Worm (Caenorhabditis elegans) whole organism, early embryonic: Measurements from ENCODE around the gene cdc-25.2.

Source experiments
- aly-1 ChIP-seq: sonication (generic microtip); optimal IDR thresholded peaks from 2 replicates; lab custom pipeline; 2016; ENCODE audit warnings: missing genetic modification characterization, missing compliant biosample characterization
- ama-1 ChIP-seq: fragments of 150-350 bp; optimal IDR thresholded peaks from 2 replicates; lab custom pipeline; 2014
- hmbx-1 ChIP-seq: sonication (generic microtip); optimal IDR thresholded peaks from 2 replicates; lab custom pipeline; 2016; ENCODE audit warnings: mild to moderate bottlenecking, missing genetic modification characterization, missing compliant biosample characterization
- pes-1 ChIP-seq: fragments of 200-800 bp; sonication (Bioruptor generic); IDR thresholded peaks from 2 replicates; pipeline ENCODE4 v1.3.6; 2022; ENCODE audit warnings: missing genetic modification reagents, missing genetic modification characterization, missing compliant biosample characterization
- scrt-1 ChIP-seq: fragments of 200-800 bp; sonication (Bioruptor generic); IDR thresholded peaks from 2 replicates; pipeline ENCODE4 v1.3.6; 2022; ENCODE audit warnings: missing genetic modification characterization, missing compliant biosample characterization
- tra-4 ChIP-seq: sonication (generic microtip); optimal IDR thresholded peaks from 2 replicates; lab custom pipeline; 2017; ENCODE audit warnings: missing genetic modification characterization, missing compliant biosample characterization

DNA sequence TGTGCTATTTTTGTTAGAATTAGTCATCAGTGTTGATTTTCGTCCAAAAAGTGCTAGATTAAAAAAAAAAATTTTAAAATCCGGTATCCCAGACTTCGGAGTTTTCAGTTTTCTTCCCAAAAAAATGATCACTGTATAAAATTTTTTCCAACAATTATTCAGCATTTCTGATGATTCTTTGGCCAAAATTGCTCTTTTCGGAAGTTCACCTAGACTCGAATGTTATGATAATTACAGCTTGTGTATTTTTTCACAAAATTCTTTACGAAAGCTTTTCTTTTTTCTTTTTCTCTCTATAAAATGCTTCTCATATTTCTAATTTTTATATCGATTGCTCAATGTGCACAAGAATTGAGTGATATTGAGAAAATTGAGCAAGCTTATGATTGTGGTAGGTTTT lies 64.8 kb downstream of the cdc-25.2 start, which contains the start of gene irld-17:
- TF ChIP-seq aly-1 (no peak), tra-4 (tag; lab: Kevin White, UChicago) (no peak), pes-1 (GFP tag; lab: Robert Waterston, UW) (no peak), ama-1 (lab: Kevin White, UChicago) (no peak), scrt-1 (no peak), hmbx-1 (tag; lab: Kevin White, UChicago) (no peak)
